Worm (Caenorhabditis elegans): ENCODE results near the gene sru-29.

DNA sequence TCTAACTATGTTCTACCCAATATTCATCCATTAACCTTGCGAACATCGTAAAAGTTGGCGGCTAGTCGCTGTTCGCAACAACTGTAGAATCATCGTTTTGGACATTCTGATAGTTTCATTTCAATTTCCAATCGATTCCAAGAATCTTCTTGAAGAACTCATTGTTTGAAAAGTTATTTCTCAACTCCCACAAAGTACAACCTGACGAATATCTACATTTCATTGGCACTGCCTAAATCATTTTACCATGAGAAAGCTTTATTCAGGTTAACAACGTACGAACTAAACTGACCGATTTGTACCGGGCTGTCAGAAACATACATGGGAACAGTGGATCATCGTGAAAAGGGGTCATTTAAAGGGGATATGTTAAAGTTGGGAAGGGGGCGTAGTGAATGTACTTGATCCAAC, 24.5 kb upstream of the sru-29 start, which contains the start of gene F46B6.6:
- TF ChIP-seq tab-1 (GFP tag; IDR thresholded peaks at IDR 0.05), result no peak
- no peak for TF ChIP-seq flt-1 (GFP tag; IDR thresholded peaks at IDR 0.05)
- no peak for TF ChIP-seq cog-1 (tag; optimal IDR thresholded peaks at IDR 0.05)
- TF ChIP-seq med-1 (GFP tag; optimal IDR thresholded peaks at IDR 0.05; ENCODE audit: insufficient read depth), result no peak
- no peak for TF ChIP-seq ztf-23 (GFP tag; IDR thresholded peaks at IDR 0.05)

All from whole organism, midembryonic.